Fruit fly (Drosophila melanogaster) whole organism, embryonic: Measurements from ENCODE around the gene CG9747.

ENCODE experiments used
- Asciz ChIP-seq: fragments of 200-800 bp; sonication (Bioruptor generic); optimal IDR thresholded peaks from 2 replicates; lab custom pipeline; 2017; ENCODE audit warnings: missing biosample characterization, mild to moderate bottlenecking, missing genetic modification characterization, missing genetic modification reagents
- CG10209 ChIP-seq: fragments of 200-800 bp; sonication (Bioruptor generic); optimal IDR thresholded peaks from 3 replicates; lab custom pipeline; 2017; ENCODE audit warnings: missing biosample characterization, mild to moderate bottlenecking, missing genetic modification characterization, missing genetic modification reagents
- CG10274 ChIP-seq: fragments of 200-800 bp; sonication (Bioruptor generic); optimal IDR thresholded peaks from 3 replicates; lab custom pipeline; 2017; ENCODE audit warnings: missing biosample characterization, mild to moderate bottlenecking, missing genetic modification characterization
- CG10543 ChIP-seq: fragments of 200-800 bp; sonication (Bioruptor generic); optimal IDR thresholded peaks from 3 replicates; lab custom pipeline; 2017; ENCODE audit warnings: missing biosample characterization, mild to moderate bottlenecking, missing genetic modification characterization, moderate library complexity
- CG12299 ChIP-seq: fragments of 200-800 bp; sonication (Bioruptor generic); optimal IDR thresholded peaks from 2 replicates; lab custom pipeline; 2018; ENCODE audit warnings: missing biosample characterization, mild to moderate bottlenecking, missing genetic modification characterization
- CG13287 ChIP-seq: fragments of 200-800 bp; sonication (Bioruptor generic); IDR thresholded peaks from 2 replicates; pipeline ENCODE4 v1.3.6; 2022; ENCODE audit warnings: missing biosample characterization, missing genetic modification characterization; ENCODE audit not compliant: partially characterized antibody
- CG14014 ChIP-seq: fragments of 200-800 bp; sonication (Bioruptor generic); IDR thresholded peaks from 2 replicates; pipeline ENCODE4 v1.3.6; 2022; ENCODE audit warnings: missing biosample characterization, missing genetic modification characterization
- CG14965 ChIP-seq: fragments of 200-800 bp; sonication (Bioruptor generic); optimal IDR thresholded peaks from 2 replicates; lab custom pipeline; 2016; ENCODE audit warnings: missing biosample characterization, missing genetic modification characterization, borderline replicate concordance
- CG15479 ChIP-seq: fragments of 200-800 bp; sonication (Bioruptor generic); optimal IDR thresholded peaks from 3 replicates; lab custom pipeline; 2019; ENCODE audit warnings: missing biosample characterization, mild to moderate bottlenecking, missing genetic modification characterization, moderate library complexity
- CG15601 ChIP-seq: fragments of 200-800 bp; sonication (Bioruptor generic); optimal IDR thresholded peaks from 3 replicates; lab custom pipeline; 2019; ENCODE audit warnings: missing biosample characterization, mild to moderate bottlenecking, missing genetic modification characterization, moderate library complexity
- CG2120 ChIP-seq: fragments of 200-800 bp; sonication (Bioruptor generic); optimal IDR thresholded peaks from 3 replicates; lab custom pipeline; 2016; ENCODE audit warnings: missing biosample characterization, missing genetic modification characterization
- CG2875 ChIP-seq: fragments of 200-800 bp; sonication (Bioruptor generic); optimal IDR thresholded peaks from 2 replicates; lab custom pipeline; 2017; ENCODE audit warnings: missing biosample characterization, mild to moderate bottlenecking, missing genetic modification characterization, missing genetic modification reagents
- CG33557 ChIP-seq: fragments of 200-800 bp; sonication (Bioruptor generic); optimal IDR thresholded peaks from 2 replicates; lab custom pipeline; 2019; ENCODE audit warnings: missing biosample characterization, mild to moderate bottlenecking, missing genetic modification characterization, moderate library complexity
- CG4820 ChIP-seq: fragments of 200-800 bp; sonication (Bioruptor generic); optimal IDR thresholded peaks from 3 replicates; lab custom pipeline; 2016; ENCODE audit warnings: missing biosample characterization, missing genetic modification characterization
- CG6654 ChIP-seq: fragments of 200-800 bp; sonication (Bioruptor generic); optimal IDR thresholded peaks from 2 replicates; lab custom pipeline; 2017; ENCODE audit warnings: missing biosample characterization, mild to moderate bottlenecking, missing genetic modification characterization
- CG9797 ChIP-seq: fragments of 200-800 bp; sonication (Bioruptor generic); optimal IDR thresholded peaks from 3 replicates; lab custom pipeline; 2018; ENCODE audit warnings: missing biosample characterization, mild to moderate bottlenecking, missing genetic modification characterization
- CG9876 ChIP-seq: fragments of 200-800 bp; sonication (Bioruptor generic); optimal IDR thresholded peaks from 2 replicates; lab custom pipeline; 2016; ENCODE audit warnings: missing biosample characterization, missing genetic modification characterization
- D19A ChIP-seq: fragments of 200-800 bp; optimal IDR thresholded peaks from 3 replicates; lab custom pipeline; 2019; ENCODE audit warnings: missing biosample characterization, mild to moderate bottlenecking, missing genetic modification characterization, moderate library complexity
- D19B ChIP-seq: fragments of 200-800 bp; sonication (Bioruptor generic); optimal IDR thresholded peaks from 2 replicates; lab custom pipeline; 2017; ENCODE audit warnings: missing biosample characterization, mild to moderate bottlenecking, missing genetic modification characterization
- Drgx ChIP-seq: fragments of 200-800 bp; sonication (Bioruptor generic); IDR thresholded peaks from 2 replicates; pipeline ENCODE4 v1.3.6; 2022; ENCODE audit warnings: missing biosample characterization, missing genetic modification characterization
- Ets97D ChIP-seq: fragments of 200-800 bp; sonication (Bioruptor generic); optimal IDR thresholded peaks from 3 replicates; lab custom pipeline; 2016; ENCODE audit warnings: missing biosample characterization, missing genetic modification characterization
- Fer2 ChIP-seq: fragments of 200-800 bp; sonication (Bioruptor generic); optimal IDR thresholded peaks from 2 replicates; lab custom pipeline; 2018; ENCODE audit warnings: missing biosample characterization, mild to moderate bottlenecking, missing genetic modification characterization, moderate library complexity
- HLHmδ ChIP-seq: fragments of 200-800 bp; sonication (Bioruptor generic); optimal IDR thresholded peaks from 2 replicates; lab custom pipeline; 2018; ENCODE audit warnings: missing biosample characterization, mild to moderate bottlenecking, missing genetic modification characterization, moderate library complexity
- Mes4 ChIP-seq: fragments of 200-800 bp; sonication (Bioruptor generic); optimal IDR thresholded peaks from 2 replicates; lab custom pipeline; 2016; ENCODE audit warnings: missing biosample characterization, missing genetic modification characterization
- NC2α ChIP-seq: fragments of 200-800 bp; sonication (Bioruptor generic); optimal IDR thresholded peaks from 2 replicates; lab custom pipeline; 2016; ENCODE audit warnings: missing biosample characterization, missing genetic modification characterization
- NFAT ChIP-seq: fragments of 200-800 bp; sonication (Bioruptor generic); IDR thresholded peaks from 2 replicates; pipeline ENCODE4 v1.3.6; 2022; ENCODE audit warnings: missing biosample characterization, missing genetic modification characterization
- PHDP ChIP-seq: fragments of 200-800 bp; sonication (Bioruptor generic); optimal IDR thresholded peaks from 3 replicates; lab custom pipeline; 2018; ENCODE audit warnings: missing biosample characterization, mild to moderate bottlenecking, missing genetic modification characterization, moderate library complexity
- Six4 ChIP-seq: fragments of 200-800 bp; sonication (Bioruptor generic); optimal IDR thresholded peaks from 2 replicates; lab custom pipeline; 2016; ENCODE audit warnings: missing biosample characterization, missing genetic modification characterization
- Ssrp ChIP-seq: fragments of 200-800 bp; sonication (Bioruptor generic); optimal IDR thresholded peaks from 2 replicates; lab custom pipeline; 2018; ENCODE audit warnings: missing biosample characterization, mild to moderate bottlenecking, missing genetic modification characterization, moderate library complexity
- Usf ChIP-seq: fragments of 200-800 bp; sonication (Bioruptor generic); optimal IDR thresholded peaks from 2 replicates; lab custom pipeline; 2017; ENCODE audit warnings: missing genotype, missing biosample characterization, missing genetic modification characterization
- al ChIP-seq: fragments of 200-800 bp; sonication (Bioruptor generic); IDR thresholded peaks from 2 replicates; pipeline ENCODE4 v1.3.6; 2022; ENCODE audit warnings: missing biosample characterization, missing genetic modification characterization
- ap ChIP-seq: fragments of 200-800 bp; sonication (Bioruptor generic); IDR thresholded peaks from 2 replicates; pipeline ENCODE4 v1.3.6; 2022; ENCODE audit warnings: missing biosample characterization, missing genetic modification characterization
- bbx ChIP-seq: fragments of 200-800 bp; sonication (Bioruptor generic); IDR thresholded peaks from 2 replicates; pipeline ENCODE4 v1.3.6; 2022; ENCODE audit warnings: missing biosample characterization, missing genetic modification characterization; ENCODE audit not compliant: partially characterized antibody
- bsh ChIP-seq, 2 experiments: fragments of 200-800 bp; sonication (Bioruptor generic); optimal IDR thresholded peaks; 2 replicates each; lab custom pipeline; 2017 to 2018; ENCODE audit warnings: mild to moderate bottlenecking in 2 of 2, missing biosample characterization in 2 of 2, missing genetic modification characterization in 2 of 2, moderate library complexity in 1 of 2
- crol ChIP-seq: fragments of 200-800 bp; sonication (Bioruptor generic); IDR thresholded peaks from 2 replicates; pipeline ENCODE4 v1.3.6; 2022; ENCODE audit warnings: missing biosample characterization, missing genetic modification characterization
- danr ChIP-seq: fragments of 200-800 bp; sonication (Bioruptor generic); IDR thresholded peaks from 2 replicates; pipeline ENCODE4 v1.3.6; 2022; ENCODE audit warnings: missing biosample characterization, missing genetic modification characterization
- emc ChIP-seq: fragments of 200-800 bp; sonication (Bioruptor generic); optimal IDR thresholded peaks from 2 replicates; lab custom pipeline; 2016; ENCODE audit warnings: missing biosample characterization, missing genetic modification characterization
- fd96Cb ChIP-seq: fragments of 200-800 bp; sonication (Bioruptor generic); optimal IDR thresholded peaks from 2 replicates; lab custom pipeline; 2018; ENCODE audit warnings: missing biosample characterization, mild to moderate bottlenecking, missing genetic modification characterization, moderate library complexity
- fru ChIP-seq: fragments of >200 bp; optimal IDR thresholded peaks from 2 replicates; lab custom pipeline; 2017
- gce ChIP-seq: fragments of 200-800 bp; sonication (Bioruptor generic); IDR thresholded peaks from 3 replicates; pipeline ENCODE4 v1.3.6; 2022; ENCODE audit warnings: missing biosample characterization, missing genetic modification characterization
- gt ChIP-seq: fragments of 200-800 bp; sonication (Bioruptor generic); IDR thresholded peaks from 2 replicates; pipeline ENCODE4 v1.3.6; 2022; ENCODE audit warnings: missing biosample characterization, missing genetic modification characterization
- hbn ChIP-seq: fragments of 200-800 bp; sonication (Bioruptor generic); IDR thresholded peaks from 2 replicates; pipeline ENCODE4 v1.3.6; 2022; ENCODE audit warnings: missing biosample characterization, missing genetic modification characterization; ENCODE audit not compliant: partially characterized antibody
- lola ChIP-seq, 3 experiments: fragments of >200 bp in 2 of 3; fragments of 200-800 bp in 1 of 3; sonication (Bioruptor generic) in 1 of 3; optimal IDR thresholded peaks; 2 replicates each; lab custom pipeline; 2017 to 2019; ENCODE audit warnings: missing biosample characterization in 3 of 3, missing genetic modification characterization in 3 of 3, mild to moderate bottlenecking in 1 of 3, moderate library complexity in 1 of 3
- luna ChIP-seq: fragments of 200-800 bp; sonication (Bioruptor generic); optimal IDR thresholded peaks from 2 replicates; lab custom pipeline; 2016; ENCODE audit warnings: missing biosample characterization, missing genetic modification characterization
- oc ChIP-seq: fragments of 200-800 bp; sonication (Bioruptor generic); optimal IDR thresholded peaks from 2 replicates; lab custom pipeline; 2018; ENCODE audit warnings: missing biosample characterization, mild to moderate bottlenecking, missing genetic modification characterization, moderate library complexity
- pfk ChIP-seq: fragments of 200-800 bp; sonication (Bioruptor generic); optimal IDR thresholded peaks from 2 replicates; lab custom pipeline; 2018; ENCODE audit warnings: missing biosample characterization, mild to moderate bottlenecking, missing genetic modification characterization, moderate library complexity
- ro ChIP-seq: fragments of 200-800 bp; sonication (Bioruptor generic); IDR thresholded peaks from 2 replicates; pipeline ENCODE4 v1.3.6; 2022; ENCODE audit warnings: missing biosample characterization, missing genetic modification characterization
- sna ChIP-seq: fragments of 200-800 bp; sonication (Bioruptor generic); IDR thresholded peaks from 2 replicates; pipeline ENCODE4 v1.3.6; 2022; ENCODE audit warnings: missing biosample characterization, missing genetic modification characterization; ENCODE audit not compliant: partially characterized antibody
- tll ChIP-seq, 2 experiments: fragments of 200-800 bp in 1 of 2; fragments of >200 bp in 1 of 2; sonication (Bioruptor generic) in 1 of 2; optimal IDR thresholded peaks; 2 replicates each; lab custom pipeline; 2017 to 2019; ENCODE audit warnings: missing biosample characterization in 2 of 2, missing genetic modification characterization in 2 of 2, mild to moderate bottlenecking in 1 of 2, moderate library complexity in 1 of 2
- wor ChIP-seq: fragments of 200-800 bp; sonication (Bioruptor generic); IDR thresholded peaks from 2 replicates; pipeline ENCODE4 v1.3.6; 2022; ENCODE audit warnings: missing biosample characterization, missing genetic modification characterization

The CG9747 gene

DNA sequence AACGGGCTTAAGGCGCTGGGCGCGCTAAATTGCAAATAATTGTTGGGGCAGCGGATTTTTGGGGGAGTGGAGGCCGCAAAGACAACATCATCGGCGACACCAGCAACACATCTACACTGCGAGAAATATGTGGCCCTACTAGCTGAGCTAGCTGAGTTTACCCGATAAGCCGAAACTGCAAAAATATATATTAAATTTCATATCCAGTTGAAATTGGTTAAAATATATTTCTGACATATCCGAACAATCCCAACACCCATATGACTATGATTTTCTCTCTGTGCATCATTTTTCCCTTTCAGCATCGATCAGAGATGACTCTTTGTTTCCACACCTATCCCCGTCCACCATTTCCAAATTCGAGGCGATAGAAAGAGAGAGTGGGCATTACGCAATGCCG lies 1.2 kb downstream of the CG9747 start (continued):
- TF ChIP-seq CG15479 (no peak), D19B (GFP tag; lab: Kevin White, UChicago) (peak; percentile 13), CG10274 (GFP tag; lab: Kevin White, UChicago) (peak; percentile 51), CG15601 (tag; lab: Kevin White, UChicago) (peak; percentile 42), CG12299 (tag; lab: Kevin White, UChicago) (peak; percentile 40), al (GFP tag; lab: Robert Waterston, UW) (peak; percentile 35; the same call in 1 of the 2 replicates), CG2120 (GFP tag; lab: Kevin White, UChicago) (peak; percentile 62), CG14014 (GFP tag; lab: Robert Waterston, UW) (peak; percentile 79), PHDP (tag; lab: Kevin White, UChicago) (peak; percentile 68), Drgx (GFP tag; lab: Robert Waterston, UW) (peak; percentile 55), CG10209 (GFP tag; lab: Kevin White, UChicago) (peak; percentile 64), luna (no peak), CG2875 (GFP tag; lab: Kevin White, UChicago) (peak; percentile 65), Mes4 (GFP tag; lab: Kevin White, UChicago) (peak; percentile 44), crol (GFP tag; lab: Robert Waterston, UW) (no peak), CG6654 (peak; percentile 20), CG4820 (GFP tag; lab: Kevin White, UChicago) (peak; percentile 77), CG14965 (GFP tag; lab: Kevin White, UChicago) (no peak), CG10543 (GFP tag; lab: Kevin White, UChicago) (no peak), NFAT (0 out of 2 replicates have a peak, but pooled peaks have one; percentile 31), CG33557 (no peak), bsh (GFP tag; optimal IDR thresholded peaks at IDR 0.05; lab: Kevin White, UChicago) (peak in 1 of 2 experiments; percentile 79), emc (GFP tag; lab: Kevin White, UChicago) (peak; percentile 26), Ssrp (tag; lab: Kevin White, UChicago) (peak; percentile 75), fru (lab: Kevin White, UChicago) (no peak), wor (GFP tag; lab: Robert Waterston, UW) (peak; percentile 64; the same call in 1 of the 2 replicates), CG9876 (GFP tag; lab: Kevin White, UChicago) (no peak), lola (GFP tag; optimal IDR thresholded peaks at IDR 0.05; lab: Kevin White, UChicago) (peak in 1 of 3 experiments; percentile 43), danr (peak; percentile 70; the same call in 1 of the 2 replicates), Fer2 (tag; lab: Kevin White, UChicago) (peak; percentile 46), hbn (no peak), bbx (GFP tag; lab: Robert Waterston, UW) (no peak), Ets97D (GFP tag; lab: Kevin White, UChicago) (peak; percentile 19), ro (peak; percentile 67), CG9797 (no peak), Six4 (GFP tag; lab: Kevin White, UChicago) (peak; percentile 41), gt (peak; percentile 42; the same call in 1 of the 2 replicates), tll (GFP tag; optimal IDR thresholded peaks at IDR 0.05; lab: Kevin White, UChicago) (no peak), oc (peak; percentile 71), Usf (GFP tag; lab: Kevin White, UChicago) (peak; percentile 16), ap (GFP tag; lab: Robert Waterston, UW) (peak; percentile 76), gce (GFP tag; lab: Robert Waterston, UW) (peak; percentile 75; the same call in 1 of the 3 replicates), HLHmδ (GFP tag; lab: Kevin White, UChicago) (no peak), fd96Cb (tag; lab: Kevin White, UChicago) (peak; percentile 73), Asciz (GFP tag; lab: Kevin White, UChicago) (peak; percentile 76), sna (GFP tag; lab: Robert Waterston, UW) (no peak), CG13287 (GFP tag; lab: Robert Waterston, UW) (no peak), NC2α (GFP tag; lab: Kevin White, UChicago) (no peak), D19A (tag; lab: Kevin White, UChicago) (peak; percentile 55), pfk (no peak)
